Fruit fly (Drosophila melanogaster) whole organism, embryonic: Measurements from ENCODE around the gene CG13667.

ENCODE experiments used
- CG31388 ChIP-seq: fragments of 200-800 bp; sonication (Bioruptor generic); optimal IDR thresholded peaks from 2 replicates; lab custom pipeline; 2016; ENCODE audit warnings: missing biosample characterization, missing genetic modification characterization
- CG7786 ChIP-seq: fragments of 200-800 bp; sonication (Bioruptor generic); optimal IDR thresholded peaks from 2 replicates; lab custom pipeline; 2016; ENCODE audit warnings: missing biosample characterization, missing genetic modification characterization
- CG7839 ChIP-seq: fragments of 200-800 bp; sonication (Bioruptor generic); optimal IDR thresholded peaks from 3 replicates; lab custom pipeline; 2018; ENCODE audit warnings: missing biosample characterization, mild to moderate bottlenecking, missing genetic modification characterization, moderate library complexity
- CG9727 ChIP-seq: fragments of 200-800 bp; sonication (Bioruptor generic); optimal IDR thresholded peaks from 3 replicates; lab custom pipeline; 2017; ENCODE audit warnings: missing biosample characterization, mild to moderate bottlenecking, missing genetic modification characterization
- CHES-1-like ChIP-seq: fragments of 200-800 bp; sonication (Bioruptor generic); optimal IDR thresholded peaks from 2 replicates; lab custom pipeline; 2016; ENCODE audit warnings: missing biosample characterization, missing genetic modification characterization
- HLH54F ChIP-seq: fragments of 200-800 bp; sonication (Bioruptor generic); optimal IDR thresholded peaks from 3 replicates; lab custom pipeline; 2016; ENCODE audit warnings: missing biosample characterization, missing genetic modification characterization
- HmgD ChIP-seq: fragments of 200-800 bp; sonication (Bioruptor generic); optimal IDR thresholded peaks from 3 replicates; lab custom pipeline; 2016; ENCODE audit warnings: missing biosample characterization, missing genetic modification characterization
- Lpt ChIP-seq: fragments of >200 bp; optimal IDR thresholded peaks from 2 replicates; lab custom pipeline; 2018; ENCODE audit warnings: missing biosample characterization, missing genetic modification characterization
- Oaz ChIP-seq: fragments of 200-800 bp; sonication (Bioruptor generic); IDR thresholded peaks from 2 replicates; pipeline ENCODE4 v1.3.6; 2022; ENCODE audit warnings: missing biosample characterization, missing genetic modification characterization
- fd64A ChIP-seq: fragments of 200-800 bp; sonication (Bioruptor generic); optimal IDR thresholded peaks from 3 replicates; lab custom pipeline; 2018; ENCODE audit warnings: missing biosample characterization, mild to moderate bottlenecking, missing genetic modification characterization
- ftz-f1 ChIP-seq: fragments of 200-800 bp; sonication (Bioruptor generic); optimal IDR thresholded peaks from 2 replicates; lab custom pipeline; 2016; ENCODE audit warnings: missing biosample characterization, missing genetic modification characterization
- gsb-n ChIP-seq: fragments of 200-800 bp; sonication (Bioruptor generic); optimal IDR thresholded peaks from 3 replicates; lab custom pipeline; 2018; ENCODE audit warnings: missing biosample characterization, mild to moderate bottlenecking, missing genetic modification characterization
- sd ChIP-seq: fragments of 200-800 bp; sonication (Bioruptor generic); optimal IDR thresholded peaks from 3 replicates; lab custom pipeline; 2018; ENCODE audit warnings: missing biosample characterization, mild to moderate bottlenecking, missing genetic modification characterization, moderate library complexity
- sens ChIP-seq: fragments of 200-800 bp; sonication (Bioruptor generic); peaks from one replicate; lab custom pipeline; 2016; ENCODE audit warnings: missing biosample characterization, missing genetic modification characterization
- toy ChIP-seq: fragments of 200-800 bp; sonication (Bioruptor generic); IDR thresholded peaks from 2 replicates; pipeline ENCODE4 v1.3.6; 2022; ENCODE audit warnings: missing biosample characterization, missing genetic modification characterization

Gene CG13667

dm6 chr3L:8456472-8457049, 51.3 kb downstream of the CG13667 start (continued):
- no peak for TF ChIP-seq CG7839
- peak; percentile 57 for TF ChIP-seq sd (tag; lab: Kevin White, UChicago)
- peak; percentile 55 for TF ChIP-seq sens (GFP tag; lab: Kevin White, UChicago)
- TF ChIP-seq Oaz = no peak
- peak; percentile 72 for TF ChIP-seq gsb-n
- no peak for TF ChIP-seq CHES-1-like (GFP tag; lab: Kevin White, UChicago)
- no peak for TF ChIP-seq HLH54F (GFP tag; lab: Kevin White, UChicago)
- TF ChIP-seq CG9727 (GFP tag; lab: Kevin White, UChicago) = no peak
- no peak for TF ChIP-seq CG31388 (GFP tag; lab: Kevin White, UChicago)
- peak; percentile 6 for TF ChIP-seq fd64A
- no peak for TF ChIP-seq toy (GFP tag; lab: Robert Waterston, UW)
- TF ChIP-seq ftz-f1 (GFP tag; lab: Kevin White, UChicago) = peak; percentile 18
- no peak for TF ChIP-seq CG7786 (GFP tag; lab: Kevin White, UChicago)
- no peak for TF ChIP-seq HmgD
- TF ChIP-seq Lpt (GFP tag; lab: Kevin White, UChicago) = no peak
